Fruit fly (Drosophila melanogaster) whole organism, pupa: ENCODE data around the gene Gr22c.
A peak's percentile ranks its signal among the peaks of the same experiment; 100 is the strongest.

Experiments used
- CG10348 ChIP-seq: fragments of 200-800 bp; sonication (Bioruptor generic); IDR thresholded peaks from 2 replicates; pipeline ENCODE4 v1.3.6; 2022; ENCODE audit warnings: missing biosample characterization, missing genetic modification characterization
- CG12605 ChIP-seq: fragments of 200-800 bp; sonication (Bioruptor generic); IDR thresholded peaks from 2 replicates; pipeline ENCODE4 v1.3.6; 2022; ENCODE audit warnings: missing biosample characterization, missing genetic modification characterization
- CG17806 ChIP-seq: fragments of 200-800 bp; sonication (Bioruptor generic); optimal IDR thresholded peaks from 2 replicates; lab custom pipeline; 2018; ENCODE audit warnings: missing biosample characterization, mild to moderate bottlenecking, missing genetic modification characterization, moderate library complexity
- CG32121 ChIP-seq: fragments of 200-800 bp; sonication (Bioruptor generic); IDR thresholded peaks from 2 replicates; pipeline ENCODE4 v1.3.6; 2022; ENCODE audit warnings: missing biosample characterization, missing genetic modification characterization
- CG8301 ChIP-seq: fragments of 200-800 bp; sonication (Bioruptor generic); optimal IDR thresholded peaks from 2 replicates; lab custom pipeline; 2018; ENCODE audit warnings: missing biosample characterization, mild to moderate bottlenecking, missing genetic modification characterization
- CG9948 ChIP-seq: fragments of 200-800 bp; sonication (Bioruptor generic); optimal IDR thresholded peaks from 2 replicates; lab custom pipeline; 2018; ENCODE audit warnings: missing biosample characterization, mild to moderate bottlenecking, missing genetic modification characterization, moderate library complexity
- EcR ChIP-seq: fragments of 200-800 bp; sonication (Bioruptor generic); optimal IDR thresholded peaks from 3 replicates; lab custom pipeline; 2019; ENCODE audit warnings: missing biosample characterization, missing genetic modification characterization, mild to moderate bottlenecking, moderate library complexity, missing genetic modification reagents
- Pif1A ChIP-seq: fragments of 200-800 bp; sonication (Bioruptor generic); optimal IDR thresholded peaks from 3 replicates; lab custom pipeline; 2016; ENCODE audit warnings: missing biosample characterization, missing genetic modification characterization
- Pif1B ChIP-seq: fragments of 200-800 bp; sonication (Bioruptor generic); optimal IDR thresholded peaks from 3 replicates; lab custom pipeline; 2016; ENCODE audit warnings: missing biosample characterization, missing genetic modification characterization
- Snoo ChIP-seq: fragments of 200-800 bp; sonication (Bioruptor generic); optimal IDR thresholded peaks from 3 replicates; lab custom pipeline; 2017; ENCODE audit warnings: missing biosample characterization, mild to moderate bottlenecking, missing genetic modification characterization, inconsistent platforms
- gl ChIP-seq: fragments of 200-800 bp; sonication (Bioruptor generic); optimal IDR thresholded peaks from 2 replicates; lab custom pipeline; 2018; ENCODE audit warnings: missing biosample characterization, mild to moderate bottlenecking, missing genetic modification characterization

dm6 chr2L:1748410-1748809, 43.2 kb downstream of the Gr22c start:
- TF ChIP-seq CG8301 (tag; lab: Kevin White, UChicago) (no peak), gl (tag; lab: Kevin White, UChicago) (no peak), CG10348 (GFP tag; lab: Robert Waterston, UW) (no peak), CG9948 (no peak), CG17806 (no peak), EcR (GFP tag; lab: Kevin White, UChicago) (peak; percentile 95), Pif1B (GFP tag; lab: Kevin White, UChicago) (no peak), CG12605 (no peak), CG32121 (GFP tag; lab: Robert Waterston, UW) (no peak), Snoo (tag; lab: Kevin White, UChicago) (no peak), Pif1A (GFP tag; lab: Kevin White, UChicago) (no peak)
